Worm (Caenorhabditis elegans): ENCODE measurements around the gene srx-129.

srx-129 gene

ce11 chrV:13808462-13808867 is 25.6 kb upstream of the srx-129 start:
- TF ChIP-seq nhr-6 (tag; optimal IDR thresholded peaks at IDR 0.05) (no peak), sem-4 (tag; optimal IDR thresholded peaks at IDR 0.05) (peak; percentile 6), ztf-4 (tag; optimal IDR thresholded peaks at IDR 0.05) (no peak), nhr-11 (tag; optimal IDR thresholded peaks at IDR 0.05) (no peak), lin-13 (GFP tag; optimal IDR thresholded peaks at IDR 0.05) (peak; percentile 24), C34F6.9 (tag; optimal IDR thresholded peaks at IDR 0.05) (peak; percentile 76), nhr-12 (tag; optimal IDR thresholded peaks at IDR 0.05) (no peak), crh-2 (tag; optimal IDR thresholded peaks at IDR 0.05) (peak; percentile 75), snpc-4 (tag; optimal IDR thresholded peaks at IDR 0.05) (no peak), nhr-25 (tag; optimal IDR thresholded peaks at IDR 0.05) (no peak), Y55F3AM.14 (GFP tag; optimal IDR thresholded peaks at IDR 0.05) (peak; percentile 6), lsy-2 (tag; optimal IDR thresholded peaks at IDR 0.05) (peak in 1 of 2 experiments; percentile 63), dmd-4 (tag; optimal IDR thresholded peaks at IDR 0.05) (no peak), unc-39 (tag; optimal IDR thresholded peaks at IDR 0.05) (peak; percentile 7), F13H6.1 (tag; optimal IDR thresholded peaks at IDR 0.05) (peak; percentile 89), fos-1 (tag; optimal IDR thresholded peaks at IDR 0.05) (peak; percentile 78), blmp-1 (tag; optimal IDR thresholded peaks at IDR 0.05; ENCODE audit: insufficient read depth) (peak; percentile 63), nhr-129 (tag; optimal IDR thresholded peaks at IDR 0.05) (peak; percentile 94), ceh-16 (tag; optimal IDR thresholded peaks at IDR 0.05) (peak; percentile 0), skn-1 (tag; optimal IDR thresholded peaks at IDR 0.05) (no peak), unc-55 (GFP tag; optimal IDR thresholded peaks at IDR 0.05) (peak; percentile 80), sma-9 (GFP tag; optimal IDR thresholded peaks at IDR 0.05) (peak; percentile 41), sma-9 (tag; optimal IDR thresholded peaks at IDR 0.05) (no peak), lin-11 (tag; optimal IDR thresholded peaks at IDR 0.05) (peak; percentile 5), gmeb-1 (tag; optimal IDR thresholded peaks at IDR 0.05) (peak; percentile 46)

DNA sequence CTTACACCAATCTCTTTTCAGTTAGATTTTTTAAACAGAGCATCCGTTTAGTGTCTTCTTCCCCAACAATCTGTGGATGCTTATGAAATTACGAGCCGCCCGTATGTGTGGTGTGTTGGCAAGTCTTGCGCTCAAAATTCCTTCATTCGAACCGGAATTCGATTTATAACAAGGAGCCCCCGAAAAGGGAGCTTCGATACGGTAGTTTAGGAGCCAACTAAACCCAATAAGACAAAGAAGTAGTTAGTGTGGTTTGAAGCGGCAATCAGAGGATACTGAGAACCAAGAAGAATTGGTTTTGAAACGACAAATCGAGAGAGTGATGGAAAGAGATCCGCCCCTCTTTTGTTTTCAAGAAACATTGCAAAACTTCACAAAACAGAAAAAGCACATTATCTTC is 21.7 kb upstream of the srx-129 start:
- TF ChIP-seq gmeb-1 (tag; optimal IDR thresholded peaks at IDR 0.05) (no peak), nhr-129 (tag; optimal IDR thresholded peaks at IDR 0.05) (no peak), mbf-1 (tag; optimal IDR thresholded peaks at IDR 0.05) (no peak), ama-1 (optimal IDR thresholded peaks at IDR 0.05) (no peak), nhr-25 (tag; optimal IDR thresholded peaks at IDR 0.05) (no peak), ztf-1 (GFP tag; conservative IDR thresholded peaks at IDR 0.05) (no peak)

DNA sequence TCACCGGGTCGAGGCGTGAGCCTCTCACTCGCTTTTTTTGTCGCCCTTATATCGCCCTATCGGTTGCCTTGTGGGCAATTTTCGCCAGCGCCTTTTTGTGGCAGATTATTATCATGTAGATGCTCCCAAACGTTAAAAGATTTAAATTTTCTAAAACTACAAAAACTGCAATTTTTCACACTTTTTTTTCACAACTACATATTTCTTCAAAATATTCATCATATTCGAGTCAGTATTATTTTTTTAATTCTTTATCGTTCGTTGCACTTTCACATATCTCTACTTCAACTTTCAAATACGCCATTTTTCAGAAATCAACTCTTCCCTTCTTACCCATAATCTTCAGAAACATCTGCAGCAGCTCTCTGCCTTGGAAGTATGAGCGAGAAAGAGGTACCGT is 21.1 kb upstream of the srx-129 start, which contains the start of gene ceh-24:
ceh-24 (plus strand) TSS at position 301 of the 400 bp plus-strand sequence.
- TF ChIP-seq ztf-4 (tag; optimal IDR thresholded peaks at IDR 0.05) (no peak), dmd-4 (tag; optimal IDR thresholded peaks at IDR 0.05) (no peak), lsy-2 (tag; optimal IDR thresholded peaks at IDR 0.05) (no peak), nhr-21 (tag; optimal IDR thresholded peaks at IDR 0.05) (no peak), nhr-25 (tag; optimal IDR thresholded peaks at IDR 0.05) (no peak), nhr-6 (tag; optimal IDR thresholded peaks at IDR 0.05) (no peak), lin-11 (tag; optimal IDR thresholded peaks at IDR 0.05) (no peak), blmp-1 (tag; optimal IDR thresholded peaks at IDR 0.05; ENCODE audit: insufficient read depth) (no peak), nhr-10 (tag; optimal IDR thresholded peaks at IDR 0.05) (no peak), sma-9 (GFP tag; optimal IDR thresholded peaks at IDR 0.05) (no peak), sma-9 (tag; optimal IDR thresholded peaks at IDR 0.05) (no peak)

- TF ChIP-seq ztf-11 (tag; optimal IDR thresholded peaks at IDR 0.05) (no peak), nhr-12 (tag; optimal IDR thresholded peaks at IDR 0.05) (no peak), unc-55 (GFP tag; optimal IDR thresholded peaks at IDR 0.05) (no peak), lin-13 (GFP tag; optimal IDR thresholded peaks at IDR 0.05) (no peak)
Observed at ce11 chrV:13816877-13817276, 17.2 kb upstream of the srx-129 start, which contains the start of gene F55B12.2. F55B12.2 (minus strand) TSS chrV:13816977.

DNA sequence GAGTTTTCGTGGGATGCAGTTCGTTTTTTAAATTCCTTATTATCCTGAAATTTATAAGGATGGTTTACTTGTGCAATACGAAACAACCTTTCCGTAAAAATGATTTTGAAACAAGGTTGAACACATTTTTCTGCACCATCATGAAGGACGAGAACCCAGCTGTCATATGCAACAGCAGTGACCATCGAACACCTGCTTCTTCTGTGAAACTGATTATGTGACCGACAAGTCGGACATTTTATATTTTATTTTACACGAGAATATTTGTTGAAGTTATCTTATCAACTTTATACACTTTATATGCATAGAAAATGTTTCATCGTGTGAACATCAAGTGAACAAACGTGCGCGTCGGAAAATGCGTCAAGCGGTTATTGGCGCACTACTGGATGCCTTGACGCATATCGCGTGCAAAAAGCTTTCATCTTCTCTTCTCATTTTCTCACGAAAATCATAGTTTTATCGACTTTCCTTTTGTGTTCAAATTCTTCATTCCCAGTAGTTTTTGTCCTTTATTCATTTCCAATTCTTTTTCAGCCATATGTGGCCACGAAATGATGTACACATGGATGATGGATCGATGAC is 15.1 kb upstream of the srx-129 start, which contains the start of gene sel-10:
sel-10 (plus strand) TSS at position 538 of the 585 bp plus-strand sequence.
- TF ChIP-seq mab-5 (tag; optimal IDR thresholded peaks at IDR 0.05) (peak; percentile 39), skn-1 (tag; optimal IDR thresholded peaks at IDR 0.05) (no peak), mbf-1 (tag; optimal IDR thresholded peaks at IDR 0.05) (no peak), elt-1 (tag; optimal IDR thresholded peaks at IDR 0.05) (no peak), nhr-6 (tag; optimal IDR thresholded peaks at IDR 0.05) (no peak), nhr-25 (tag; optimal IDR thresholded peaks at IDR 0.05) (no peak), mdl-1 (tag; optimal IDR thresholded peaks at IDR 0.05) (no peak), nhr-12 (tag; optimal IDR thresholded peaks at IDR 0.05) (no peak), nhr-129 (tag; optimal IDR thresholded peaks at IDR 0.05) (peak; percentile 83), sma-3 (GFP tag; optimal IDR thresholded peaks at IDR 0.05) (peak; percentile 68), nhr-11 (tag; optimal IDR thresholded peaks at IDR 0.05) (no peak), zag-1 (tag; optimal IDR thresholded peaks at IDR 0.05) (no peak), lsy-2 (tag; optimal IDR thresholded peaks at IDR 0.05) (peak; percentile 78 to 87), ceh-82 (tag; optimal IDR thresholded peaks at IDR 0.05) (no peak), nhr-10 (tag; optimal IDR thresholded peaks at IDR 0.05) (no peak), blmp-1 (tag; optimal IDR thresholded peaks at IDR 0.05; ENCODE audit: insufficient read depth) (no peak), lin-39 (tag; optimal IDR thresholded peaks at IDR 0.05) (no peak), ztf-4 (tag; optimal IDR thresholded peaks at IDR 0.05) (peak; percentile 5), nhr-237 (tag; optimal IDR thresholded peaks at IDR 0.05) (no peak), ama-1 (optimal IDR thresholded peaks at IDR 0.05) (no peak), lin-11 (tag; optimal IDR thresholded peaks at IDR 0.05) (peak; percentile 29), fos-1 (tag; optimal IDR thresholded peaks at IDR 0.05) (peak; percentile 75), sem-4 (tag; optimal IDR thresholded peaks at IDR 0.05) (peak; percentile 55), lin-13 (GFP tag; optimal IDR thresholded peaks at IDR 0.05) (peak; percentile 49), aly-2 (tag; optimal IDR thresholded peaks at IDR 0.05) (no peak), R02D3.7 (tag; optimal IDR thresholded peaks at IDR 0.05) (no peak), egl-27 (tag; optimal IDR thresholded peaks at IDR 0.05) (peak; percentile 37), gmeb-1 (tag; optimal IDR thresholded peaks at IDR 0.05) (peak; percentile 81)
